Fruit fly (Drosophila melanogaster) whole organism, embryonic: ENCODE results near the gene fz4.

Experiments used
- Abd-B ChIP-seq: fragments of 200-800 bp; sonication (Bioruptor generic); optimal IDR thresholded peaks from 2 replicates; lab custom pipeline; 2018; ENCODE audit warnings: missing biosample characterization, mild to moderate bottlenecking, missing genetic modification characterization, moderate library complexity
- Atf3 ChIP-seq: fragments of 200-800 bp; sonication (Bioruptor generic); optimal IDR thresholded peaks from 3 replicates; lab custom pipeline; 2016; ENCODE audit warnings: missing biosample characterization, missing genetic modification characterization
- CG11456 ChIP-seq: fragments of 200-800 bp; sonication (Bioruptor generic); IDR thresholded peaks from 3 replicates; pipeline ENCODE4 v1.3.6; 2022; ENCODE audit warnings: missing biosample characterization, missing genetic modification characterization
- CG12659 ChIP-seq: fragments of 200-800 bp; sonication (Bioruptor generic); optimal IDR thresholded peaks from 3 replicates; lab custom pipeline; 2017; ENCODE audit warnings: mild to moderate bottlenecking, missing biosample characterization, missing genetic modification reagents, missing genetic modification characterization
- CG13287 ChIP-seq: fragments of 200-800 bp; sonication (Bioruptor generic); IDR thresholded peaks from 2 replicates; pipeline ENCODE4 v1.3.6; 2022; ENCODE audit warnings: missing biosample characterization, missing genetic modification characterization; ENCODE audit not compliant: partially characterized antibody
- CG18764 ChIP-seq: fragments of 200-800 bp; sonication (Bioruptor generic); optimal IDR thresholded peaks from 3 replicates; lab custom pipeline; 2016; ENCODE audit warnings: missing biosample characterization, missing genetic modification characterization
- CG2116 ChIP-seq: fragments of 200-800 bp; sonication (Bioruptor generic); optimal IDR thresholded peaks from 3 replicates; lab custom pipeline; 2018; ENCODE audit warnings: missing biosample characterization, mild to moderate bottlenecking, missing genetic modification characterization
- CG2202 ChIP-seq: fragments of 200-800 bp; sonication (Bioruptor generic); optimal IDR thresholded peaks from 2 replicates; lab custom pipeline; 2018; ENCODE audit warnings: missing biosample characterization, mild to moderate bottlenecking, missing genetic modification characterization
- CG2712 ChIP-seq: fragments of 200-800 bp; optimal IDR thresholded peaks from 3 replicates; lab custom pipeline; 2019; ENCODE audit warnings: missing biosample characterization, mild to moderate bottlenecking, missing genetic modification characterization, moderate library complexity
- CG30020 ChIP-seq: fragments of 200-800 bp; optimal IDR thresholded peaks from 2 replicates; lab custom pipeline; 2019; ENCODE audit warnings: missing biosample characterization, mild to moderate bottlenecking, missing genetic modification characterization, moderate library complexity
- CG31224 ChIP-seq: fragments of 200-800 bp; sonication (Bioruptor generic); IDR thresholded peaks from 2 replicates; pipeline ENCODE4 v1.3.6; 2022; ENCODE audit warnings: missing biosample characterization, missing genetic modification characterization
- CG31365 ChIP-seq: fragments of 200-800 bp; sonication (Bioruptor generic); optimal IDR thresholded peaks from 2 replicates; lab custom pipeline; 2018; ENCODE audit warnings: missing biosample characterization, mild to moderate bottlenecking, missing genetic modification characterization
- CG3726 ChIP-seq: fragments of 200-800 bp; sonication (Bioruptor generic); IDR thresholded peaks from 3 replicates; pipeline ENCODE4, ENCODE4 v1.3.6; 2022; ENCODE audit warnings: missing biosample characterization, missing genetic modification characterization
- CG4617 ChIP-seq: fragments of 200-800 bp; sonication (Bioruptor generic); optimal IDR thresholded peaks from 3 replicates; lab custom pipeline; 2016; ENCODE audit warnings: missing biosample characterization, missing genetic modification characterization, borderline replicate concordance
- CG4707 ChIP-seq: fragments of 200-800 bp; sonication (Bioruptor generic); optimal IDR thresholded peaks from 2 replicates; lab custom pipeline; 2018; ENCODE audit warnings: missing biosample characterization, mild to moderate bottlenecking, missing genetic modification characterization, moderate library complexity
- CG5953 ChIP-seq: fragments of 200-800 bp; sonication (Bioruptor generic); IDR thresholded peaks from 2 replicates; pipeline ENCODE4 v1.3.6; 2022; ENCODE audit warnings: missing biosample characterization, missing genetic modification characterization
- CG6175 ChIP-seq: fragments of 200-800 bp; sonication (Bioruptor generic); IDR thresholded peaks from 3 replicates; pipeline ENCODE4 v1.3.6; 2022; ENCODE audit warnings: missing biosample characterization, missing genetic modification characterization
- CG8089 ChIP-seq: fragments of 200-800 bp; sonication (Bioruptor generic); optimal IDR thresholded peaks from 3 replicates; lab custom pipeline; 2016; ENCODE audit warnings: missing biosample characterization, missing genetic modification characterization
- CG8944 ChIP-seq: fragments of 200-800 bp; sonication (Bioruptor generic); optimal IDR thresholded peaks from 3 replicates; lab custom pipeline; 2016; ENCODE audit warnings: missing biosample characterization, missing genetic modification characterization
- CG9817 ChIP-seq: fragments of 200-800 bp; sonication (Bioruptor generic); optimal IDR thresholded peaks from 2 replicates; lab custom pipeline; 2018; ENCODE audit warnings: missing biosample characterization, mild to moderate bottlenecking, missing genetic modification characterization, moderate library complexity
- CHES-1-like ChIP-seq: fragments of 200-800 bp; sonication (Bioruptor generic); optimal IDR thresholded peaks from 2 replicates; lab custom pipeline; 2016; ENCODE audit warnings: missing biosample characterization, missing genetic modification characterization
- Chrac-16 ChIP-seq: fragments of 200-800 bp; sonication (Bioruptor generic); optimal IDR thresholded peaks from 3 replicates; lab custom pipeline; 2016; ENCODE audit warnings: missing biosample characterization, missing genetic modification characterization
- D19B ChIP-seq: fragments of 200-800 bp; sonication (Bioruptor generic); optimal IDR thresholded peaks from 2 replicates; lab custom pipeline; 2017; ENCODE audit warnings: missing biosample characterization, mild to moderate bottlenecking, missing genetic modification characterization
- Doc3 ChIP-seq: fragments of 200-800 bp; sonication (Bioruptor generic); IDR thresholded peaks from 3 replicates; pipeline ENCODE4 v1.3.6; 2022; ENCODE audit warnings: missing biosample characterization, missing genetic modification characterization; ENCODE audit not compliant: partially characterized antibody
- Dref ChIP-seq: fragments of 200-800 bp; sonication (Bioruptor generic); IDR thresholded peaks from 2 replicates; pipeline ENCODE4 v1.3.6; 2022; ENCODE audit warnings: missing biosample characterization, missing genetic modification characterization
- Fer2 ChIP-seq: fragments of 200-800 bp; sonication (Bioruptor generic); optimal IDR thresholded peaks from 2 replicates; lab custom pipeline; 2018; ENCODE audit warnings: missing biosample characterization, mild to moderate bottlenecking, missing genetic modification characterization, moderate library complexity
- Hr78 ChIP-seq, 2 experiments: fragments of 200-800 bp in 1 of 2; fragments of >200 bp in 1 of 2; sonication (Bioruptor generic) in 1 of 2; optimal IDR thresholded peaks; 2 replicates each; lab custom pipeline; 2017 to 2019; ENCODE audit warnings: missing biosample characterization in 2 of 2, missing genetic modification characterization in 2 of 2, mild to moderate bottlenecking in 1 of 2, moderate library complexity in 1 of 2
- Lhr ChIP-seq: fragments of 200-800 bp; sonication (Bioruptor generic); optimal IDR thresholded peaks from 3 replicates; lab custom pipeline; 2017; ENCODE audit warnings: mild to moderate bottlenecking, missing biosample characterization, missing genetic modification reagents, missing genetic modification characterization
- Lpt ChIP-seq: fragments of >200 bp; optimal IDR thresholded peaks from 2 replicates; lab custom pipeline; 2018; ENCODE audit warnings: missing biosample characterization, missing genetic modification characterization
- Mad ChIP-seq: fragments of 200-800 bp; sonication (Bioruptor generic); optimal IDR thresholded peaks from 2 replicates; lab custom pipeline; 2016; ENCODE audit warnings: missing biosample characterization, missing genetic modification characterization
- NC2β ChIP-seq: fragments of 200-800 bp; sonication (Bioruptor generic); optimal IDR thresholded peaks from 2 replicates; lab custom pipeline; 2016; ENCODE audit warnings: missing biosample characterization, missing genetic modification characterization
- Neu2 ChIP-seq: fragments of 200-800 bp; sonication (Bioruptor generic); optimal IDR thresholded peaks from 3 replicates; lab custom pipeline; 2016; ENCODE audit warnings: missing biosample characterization, missing genetic modification characterization, borderline replicate concordance
- Nf-YA ChIP-seq: fragments of 200-800 bp; sonication (Bioruptor generic); IDR thresholded peaks from 2 replicates; pipeline ENCODE4 v1.3.6; 2022; ENCODE audit warnings: missing biosample characterization, missing genetic modification characterization
- NfI ChIP-seq: fragments of 200-800 bp; sonication (Bioruptor generic); optimal IDR thresholded peaks from 3 replicates; lab custom pipeline; 2018; ENCODE audit warnings: missing biosample characterization, mild to moderate bottlenecking, missing genetic modification characterization, moderate library complexity
- btn ChIP-seq: fragments of 200-800 bp; sonication (Bioruptor generic); optimal IDR thresholded peaks from 2 replicates; lab custom pipeline; 2016; ENCODE audit warnings: missing biosample characterization, missing genetic modification characterization
- cad ChIP-seq: fragments of >200 bp; optimal IDR thresholded peaks from 2 replicates; lab custom pipeline; 2017; ENCODE audit warnings: missing biosample characterization, missing genetic modification characterization
- caup ChIP-seq: fragments of 200-800 bp; sonication (Bioruptor generic); optimal IDR thresholded peaks from 3 replicates; lab custom pipeline; 2017; ENCODE audit warnings: missing biosample characterization, mild to moderate bottlenecking, missing genetic modification characterization, moderate library complexity; ENCODE audit not compliant: severe bottlenecking
- corto ChIP-seq: fragments of 200-800 bp; sonication (Bioruptor generic); optimal IDR thresholded peaks from 2 replicates; lab custom pipeline; 2016; ENCODE audit warnings: missing biosample characterization, mild to moderate bottlenecking, missing genetic modification characterization, moderate library complexity
- dimm ChIP-seq: fragments of 200-800 bp; sonication (Bioruptor generic); IDR thresholded peaks from 2 replicates; pipeline ENCODE4 v1.3.6; 2022; ENCODE audit warnings: missing biosample characterization, missing genetic modification characterization
- disco-r ChIP-seq: fragments of 200-800 bp; sonication (Bioruptor generic); optimal IDR thresholded peaks from 2 replicates; lab custom pipeline; 2016; ENCODE audit warnings: missing biosample characterization, missing genetic modification characterization
- ems ChIP-seq: fragments of 200-800 bp; sonication (Bioruptor generic); optimal IDR thresholded peaks from 3 replicates; lab custom pipeline; 2016; ENCODE audit warnings: missing biosample characterization, missing genetic modification characterization
- gt ChIP-seq: fragments of 200-800 bp; sonication (Bioruptor generic); IDR thresholded peaks from 2 replicates; pipeline ENCODE4 v1.3.6; 2022; ENCODE audit warnings: missing biosample characterization, missing genetic modification characterization
- hb ChIP-seq: fragments of 200-800 bp; sonication (Bioruptor generic); IDR thresholded peaks from 3 replicates; pipeline ENCODE4 v1.3.6; 2022; ENCODE audit warnings: missing biosample characterization, missing genetic modification characterization; ENCODE audit not compliant: partially characterized antibody
- jumu ChIP-seq: fragments of 200-800 bp; sonication (Bioruptor generic); optimal IDR thresholded peaks from 3 replicates; lab custom pipeline; 2016; ENCODE audit warnings: missing biosample characterization, missing genetic modification characterization
- mam ChIP-seq: fragments of 200-800 bp; sonication (Bioruptor generic); optimal IDR thresholded peaks from 3 replicates; lab custom pipeline; 2016; ENCODE audit warnings: missing biosample characterization, missing genetic modification characterization
- ranshi ChIP-seq: fragments of 200-800 bp; sonication (Bioruptor generic); IDR thresholded peaks from 2 replicates; pipeline ENCODE4 v1.3.6; 2022; ENCODE audit warnings: missing biosample characterization, missing genetic modification characterization
- tna ChIP-seq: fragments of 200-800 bp; sonication (Bioruptor generic); IDR thresholded peaks from 2 replicates; pipeline ENCODE4 v1.3.6; 2022; ENCODE audit warnings: missing biosample characterization, missing genetic modification characterization; ENCODE audit not compliant: partially characterized antibody
- unpg ChIP-seq: fragments of 200-800 bp; sonication (Bioruptor generic); optimal IDR thresholded peaks from 3 replicates; lab custom pipeline; 2018; ENCODE audit warnings: missing biosample characterization, mild to moderate bottlenecking, missing genetic modification characterization, moderate library complexity
- wdn ChIP-seq: fragments of 200-800 bp; sonication (Bioruptor generic); IDR thresholded peaks from 2 replicates; pipeline ENCODE4 v1.3.6; 2022; ENCODE audit warnings: missing biosample characterization, missing genetic modification characterization
- zfh1 ChIP-seq: fragments of 200-800 bp; sonication (Bioruptor generic); IDR thresholded peaks from 3 replicates; pipeline ENCODE4 v1.3.6; 2022; ENCODE audit warnings: missing biosample characterization, missing genetic modification characterization
- zfh2 ChIP-seq: fragments of 200-800 bp; sonication (Bioruptor generic); optimal IDR thresholded peaks from 2 replicates; lab custom pipeline; 2016; ENCODE audit warnings: missing biosample characterization, missing genetic modification characterization

fz4 gene

DNA sequence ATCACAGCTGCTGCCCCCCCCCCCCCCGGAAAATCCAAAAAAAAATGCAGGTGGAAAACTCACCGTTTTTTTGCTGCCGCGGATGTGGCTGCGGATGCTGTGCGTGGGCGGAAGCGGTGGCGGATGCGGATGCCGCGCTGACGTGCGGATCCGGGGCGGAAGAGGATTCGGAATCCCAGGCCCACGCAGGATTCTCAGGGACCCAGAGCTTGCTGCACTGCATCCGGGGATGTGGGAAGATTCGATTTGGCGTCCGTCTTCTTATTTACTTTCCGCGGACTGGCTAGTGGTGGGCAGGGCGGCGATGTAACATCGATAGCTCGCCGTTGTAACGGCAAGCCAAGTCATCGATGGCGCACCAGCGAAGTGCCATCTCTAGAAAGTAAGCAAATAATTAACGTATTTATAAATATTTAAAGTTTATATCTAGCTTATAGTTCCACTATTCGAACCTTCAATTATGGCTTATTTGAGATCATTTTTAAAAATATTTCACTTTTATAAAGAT lies 8.1 kb downstream of the fz4 start, which contains the start of gene CG4615 (continued):
- TF ChIP-seq CG2116 = no peak
- TF ChIP-seq unpg (GFP tag; lab: Kevin White, UChicago) = no peak
- no peak for TF ChIP-seq CG4707
- TF ChIP-seq Chrac-16 (GFP tag; lab: Kevin White, UChicago) = no peak
- TF ChIP-seq CG8089 (GFP tag; lab: Kevin White, UChicago) = no peak
- no peak for TF ChIP-seq CG2712 (tag; lab: Kevin White, UChicago)
- TF ChIP-seq disco-r (GFP tag; lab: Kevin White, UChicago) = no peak
- peak; percentile 92 for TF ChIP-seq CG13287 (GFP tag; lab: Robert Waterston, UW)
- TF ChIP-seq CG9817 (tag; lab: Kevin White, UChicago) = no peak
- no peak for TF ChIP-seq zfh2
- TF ChIP-seq Lhr (GFP tag; lab: Kevin White, UChicago) = no peak
- TF ChIP-seq gt (GFP tag; lab: Robert Waterston, UW) = no peak
- no peak for TF ChIP-seq Hr78 (GFP tag; optimal IDR thresholded peaks at IDR 0.05; lab: Kevin White, UChicago)
- TF ChIP-seq Dref = peak; percentile 89
- no peak for TF ChIP-seq jumu (GFP tag; lab: Kevin White, UChicago)
- no peak for TF ChIP-seq Fer2 (tag; lab: Kevin White, UChicago)
- no peak for TF ChIP-seq cad (GFP tag; lab: Kevin White, UChicago)
- 0 out of 2 replicates have a peak, but pooled peaks have one; percentile 26 for TF ChIP-seq ranshi (GFP tag; lab: Robert Waterston, UW)
- no peak for TF ChIP-seq CG2202 (tag; lab: Kevin White, UChicago)
- TF ChIP-seq Mad = no peak
- TF ChIP-seq Doc3 (GFP tag; lab: Robert Waterston, UW) = peak; percentile 86
- no peak for TF ChIP-seq CG5953 (GFP tag; lab: Robert Waterston, UW)
- TF ChIP-seq CHES-1-like (GFP tag; lab: Kevin White, UChicago) = no peak
- no peak for TF ChIP-seq wdn (GFP tag; lab: Robert Waterston, UW)
- TF ChIP-seq CG6175 (GFP tag; lab: Robert Waterston, UW) = no peak
- TF ChIP-seq Abd-B (GFP tag; lab: Kevin White, UChicago) = no peak
- TF ChIP-seq CG4617 (GFP tag; lab: Kevin White, UChicago) = no peak
- TF ChIP-seq CG3726 (GFP tag; lab: Robert Waterston, UW) = no peak
- peak; percentile 77 for TF ChIP-seq CG11456 (GFP tag; lab: Robert Waterston, UW)
- no peak for TF ChIP-seq Neu2 (GFP tag; lab: Kevin White, UChicago)
- no peak for TF ChIP-seq CG18764 (GFP tag; lab: Kevin White, UChicago)
- TF ChIP-seq NfI (GFP tag; lab: Kevin White, UChicago) = no peak
- TF ChIP-seq btn (GFP tag; lab: Kevin White, UChicago) = no peak
- no peak for TF ChIP-seq caup (GFP tag; lab: Kevin White, UChicago)
- no peak for TF ChIP-seq CG12659 (GFP tag; lab: Kevin White, UChicago)
- TF ChIP-seq CG8944 = no peak
- TF ChIP-seq CG31224 = peak; percentile 34; the same call in 1 of the 2 replicates
- TF ChIP-seq D19B (GFP tag; lab: Kevin White, UChicago) = no peak
- no peak for TF ChIP-seq dimm (GFP tag; lab: Robert Waterston, UW)
- TF ChIP-seq CG30020 (tag; lab: Kevin White, UChicago) = no peak
- no peak for TF ChIP-seq corto (GFP tag; lab: Kevin White, UChicago)
- TF ChIP-seq mam (GFP tag; lab: Kevin White, UChicago) = peak; percentile 1
- peak; percentile 73; the same call in 2 of the 3 replicates for TF ChIP-seq zfh1 (GFP tag; lab: Robert Waterston, UW)
- TF ChIP-seq Nf-YA = no peak
- no peak for TF ChIP-seq NC2β (GFP tag; lab: Kevin White, UChicago)
- no peak for TF ChIP-seq CG31365
- TF ChIP-seq hb = peak; percentile 68
- no peak for TF ChIP-seq ems (GFP tag; lab: Kevin White, UChicago)
- peak; percentile 83 for TF ChIP-seq tna (GFP tag; lab: Robert Waterston, UW)
- no peak for TF ChIP-seq Atf3 (GFP tag; lab: Kevin White, UChicago)
- no peak for TF ChIP-seq Lpt (GFP tag; lab: Kevin White, UChicago)
